Worm (Caenorhabditis elegans) whole organism, mixed stage, embryonic: ENCODE data around the gene mig-39.

Source experiments
- M03D4.4 ChIP-seq: sonication (generic microtip); optimal IDR thresholded peaks from 2 replicates; lab custom pipeline; 2017; ENCODE audit warnings: mild to moderate bottlenecking, missing genetic modification characterization, missing compliant biosample characterization
- bed-3 ChIP-seq: fragments of 200-800 bp; sonication (Bioruptor generic); optimal IDR thresholded peaks from 3 replicates; lab custom pipeline; 2018; ENCODE audit warnings: mild to moderate bottlenecking, missing genetic modification characterization, moderate library complexity, missing compliant biosample characterization
- blmp-1 ChIP-seq: fragments of 150-350 bp; optimal IDR thresholded peaks from 2 replicates; lab custom pipeline; 2014; ENCODE audit warnings: missing biosample characterization, missing genetic modification characterization
- ceh-83 ChIP-seq: fragments of 200-800 bp; sonication (Bioruptor generic); optimal IDR thresholded peaks from 2 replicates; lab custom pipeline; 2018; ENCODE audit warnings: mild to moderate bottlenecking, missing genetic modification characterization, missing compliant biosample characterization
- ces-1 ChIP-seq: fragments of 150-350 bp; optimal IDR thresholded peaks from 2 replicates; lab custom pipeline; 2014; ENCODE audit warnings: missing biosample characterization, missing genetic modification reagents, missing genetic modification characterization
- cnd-1 ChIP-seq: fragments of 200-800 bp; sonication (Bioruptor generic); optimal IDR thresholded peaks from 2 replicates; lab custom pipeline; 2018; ENCODE audit warnings: mild to moderate bottlenecking, missing genetic modification characterization, missing compliant biosample characterization
- drap-1 ChIP-seq: fragments of 200-800 bp; sonication (Bioruptor generic); optimal IDR thresholded peaks from 3 replicates; lab custom pipeline; 2018; ENCODE audit warnings: mild to moderate bottlenecking, missing genetic modification characterization, missing compliant biosample characterization
- elt-1 ChIP-seq: sonication (generic microtip); optimal IDR thresholded peaks from 2 replicates; lab custom pipeline; 2017; ENCODE audit warnings: missing genetic modification characterization, mild to moderate bottlenecking, missing compliant biosample characterization, antibody characterized with exemption, moderate library complexity, borderline replicate concordance; ENCODE audit not compliant: insufficient read depth
- flh-1 ChIP-seq: fragments of 200-800 bp; sonication (Bioruptor generic); optimal IDR thresholded peaks from 2 replicates; lab custom pipeline; 2018; ENCODE audit warnings: mild to moderate bottlenecking, missing genetic modification characterization, moderate library complexity, missing compliant biosample characterization
- ham-2 ChIP-seq: fragments of 200-800 bp; sonication (Bioruptor generic); optimal IDR thresholded peaks from 2 replicates; lab custom pipeline; 2018; ENCODE audit warnings: mild to moderate bottlenecking, missing genetic modification characterization, missing compliant biosample characterization
- hlh-1 ChIP-seq: fragments of 150-350 bp; optimal IDR thresholded peaks from 2 replicates; lab custom pipeline; 2014; ENCODE audit warnings: missing biosample characterization, missing genetic modification reagents, missing genetic modification characterization
- lin-13 ChIP-seq: fragments of 150-350 bp; optimal IDR thresholded peaks from 2 replicates; lab custom pipeline; 2014; ENCODE audit warnings: missing biosample characterization, missing genetic modification characterization
- lin-32 ChIP-seq: fragments of 200-800 bp; sonication (Bioruptor generic); optimal IDR thresholded peaks from 2 replicates; lab custom pipeline; 2018; ENCODE audit warnings: mild to moderate bottlenecking, missing genetic modification characterization, missing compliant biosample characterization
- lsy-2 ChIP-seq: fragments of 150-350 bp; optimal IDR thresholded peaks from 2 replicates; lab custom pipeline; 2014; ENCODE audit warnings: missing biosample characterization, missing genetic modification characterization
- mab-5 ChIP-seq: fragments of 150-350 bp; optimal IDR thresholded peaks from 2 replicates; lab custom pipeline; 2014; ENCODE audit warnings: missing biosample characterization, missing genetic modification characterization
- mep-1 ChIP-seq: fragments of 150-350 bp; optimal IDR thresholded peaks from 2 replicates; lab custom pipeline; 2017; ENCODE audit warnings: missing biosample characterization, missing genetic modification reagents, missing genetic modification characterization, inconsistent platforms
- mls-2 ChIP-seq: sonication (generic microtip); optimal IDR thresholded peaks from 2 replicates; lab custom pipeline; 2016; ENCODE audit warnings: mild to moderate bottlenecking, missing genetic modification characterization, moderate library complexity, missing compliant biosample characterization
- nhr-12 ChIP-seq: fragments of 150-350 bp; optimal IDR thresholded peaks from 2 replicates; lab custom pipeline; 2014; ENCODE audit warnings: missing biosample characterization, missing genetic modification characterization
- nhr-2 ChIP-seq: fragments of 150-350 bp; optimal IDR thresholded peaks from 2 replicates; lab custom pipeline; 2014; ENCODE audit warnings: missing biosample characterization, missing genetic modification characterization
- nhr-237 ChIP-seq: fragments of 150-350 bp; optimal IDR thresholded peaks from 2 replicates; lab custom pipeline; 2014; ENCODE audit warnings: missing biosample characterization, missing genetic modification characterization
- nhr-28 ChIP-seq: fragments of 150-350 bp; optimal IDR thresholded peaks from 2 replicates; lab custom pipeline; 2014; ENCODE audit warnings: missing biosample characterization, missing genetic modification characterization
- nhr-76 ChIP-seq: sonication (generic microtip); optimal IDR thresholded peaks from 2 replicates; lab custom pipeline; 2017; ENCODE audit warnings: missing biosample characterization, missing genetic modification characterization
- pha-4 ChIP-seq: fragments of 150-350 bp; optimal IDR thresholded peaks from 2 replicates; lab custom pipeline; 2018; ENCODE audit warnings: missing biosample characterization, missing genetic modification reagents, missing genetic modification characterization
- sem-2 ChIP-seq: fragments of 200-800 bp; sonication (Bioruptor generic); optimal IDR thresholded peaks from 2 replicates; lab custom pipeline; 2018; ENCODE audit warnings: mild to moderate bottlenecking, missing genetic modification characterization, missing compliant biosample characterization
- snpc-4 ChIP-seq: fragments of 150-350 bp; optimal IDR thresholded peaks from 2 replicates; lab custom pipeline; 2014; ENCODE audit warnings: missing biosample characterization, missing genetic modification characterization
- sptf-1 ChIP-seq: sonication (generic microtip); optimal IDR thresholded peaks from 2 replicates; lab custom pipeline; 2017; ENCODE audit warnings: mild to moderate bottlenecking, missing genetic modification characterization, moderate library complexity, missing compliant biosample characterization
- tbx-8 ChIP-seq: fragments of 200-800 bp; sonication (Bioruptor generic); optimal IDR thresholded peaks from 2 replicates; lab custom pipeline; 2018; ENCODE audit warnings: mild to moderate bottlenecking, missing genetic modification characterization, moderate library complexity, missing compliant biosample characterization
- unc-120 ChIP-seq: sonication (generic microtip); optimal IDR thresholded peaks from 2 replicates; lab custom pipeline; 2017; ENCODE audit warnings: missing genetic modification characterization, missing compliant biosample characterization; ENCODE audit not compliant: poor library complexity, severe bottlenecking
- unc-62 ChIP-seq: fragments of 150-350 bp; optimal IDR thresholded peaks from 2 replicates; lab custom pipeline; 2014; ENCODE audit warnings: missing biosample characterization, missing genetic modification reagents, missing genetic modification characterization
- zip-8 ChIP-seq: fragments of 150-350 bp; optimal IDR thresholded peaks from 2 replicates; lab custom pipeline; 2014; ENCODE audit warnings: missing biosample characterization, missing genetic modification characterization
- ztf-11 ChIP-seq: fragments of 150-350 bp; optimal IDR thresholded peaks from 2 replicates; lab custom pipeline; 2014; ENCODE audit warnings: missing biosample characterization, missing genetic modification characterization

mig-39 gene

DNA sequence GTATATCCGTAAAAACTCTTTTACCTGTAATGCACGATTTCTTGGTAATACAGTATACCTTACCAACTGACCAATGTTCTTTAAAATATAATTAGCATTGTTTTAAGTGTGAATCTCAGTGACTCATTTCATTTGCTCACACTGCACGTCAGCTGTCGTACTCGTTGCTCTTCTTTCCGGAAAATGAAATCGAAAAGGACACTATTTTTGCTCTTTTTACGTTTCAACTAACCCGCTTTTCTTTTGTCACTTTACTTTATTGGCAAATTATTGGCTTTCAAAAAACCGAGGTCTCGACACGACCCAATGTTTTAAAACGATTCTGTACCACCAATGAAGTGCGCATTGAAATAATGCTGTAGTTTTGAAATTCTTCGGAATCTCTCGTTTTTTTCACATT is 13.5 kb downstream of the mig-39 start, which contains the start of gene F42H10.6:
TSS of gene F42H10.6 (minus strand) at position 101 of the 400 bp plus-strand sequence.
- TF ChIP-seq hlh-1: peak; percentile 85
- TF ChIP-seq ham-2 (GFP tag; lab: Kevin White, UChicago): no peak

DNA sequence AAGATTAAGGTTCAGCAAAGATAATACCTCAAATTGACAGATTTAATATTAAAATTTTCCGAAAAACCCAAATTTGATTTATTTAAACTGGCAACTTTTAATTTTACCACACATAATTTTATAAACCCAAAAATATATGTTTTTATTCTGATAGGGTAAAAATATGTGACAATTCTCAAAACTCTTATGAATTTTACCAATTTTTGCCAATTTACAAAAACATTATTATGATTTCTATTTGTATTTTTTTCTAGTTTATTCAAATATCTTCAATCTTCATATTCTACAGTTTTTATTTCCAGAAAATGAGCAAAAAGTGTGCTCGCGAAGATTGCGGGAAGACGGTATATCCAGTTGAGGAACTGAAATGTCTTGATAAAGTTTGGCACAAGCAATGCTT is 17.0 kb downstream of the mig-39 start, which contains the start of gene F42H10.3:
TSS of gene F42H10.3 (plus strand) at position 301 of the 400 bp plus-strand sequence.
- TF ChIP-seq elt-1 (tag; lab: Kevin White, UChicago) (no peak), zip-8 (tag; lab: Kevin White, UChicago) (no peak), sem-2 (GFP tag; lab: Kevin White, UChicago) (no peak), tbx-8 (GFP tag; lab: Kevin White, UChicago) (no peak), nhr-12 (no peak), nhr-2 (no peak), mab-5 (tag; lab: Kevin White, UChicago) (no peak), lin-32 (GFP tag; lab: Kevin White, UChicago) (no peak), blmp-1 (tag; lab: Kevin White, UChicago) (no peak)

ce11 chrIII:8490254-8490653 is 23.4 kb downstream of the mig-39 start, which contains the start of the genes ess-2 and F42H10.2:
Gene ess-2 (minus strand): TSS chrIII:8490352.
Gene F42H10.2 (plus strand): TSS chrIII:8490620.
- TF ChIP-seq ces-1: peak; percentile 23
- TF ChIP-seq M03D4.4 (tag; lab: Kevin White, UChicago): no peak
- TF ChIP-seq lsy-2: peak; percentile 23
- peak; percentile 5 for TF ChIP-seq mep-1
- no peak for TF ChIP-seq ztf-11

DNA sequence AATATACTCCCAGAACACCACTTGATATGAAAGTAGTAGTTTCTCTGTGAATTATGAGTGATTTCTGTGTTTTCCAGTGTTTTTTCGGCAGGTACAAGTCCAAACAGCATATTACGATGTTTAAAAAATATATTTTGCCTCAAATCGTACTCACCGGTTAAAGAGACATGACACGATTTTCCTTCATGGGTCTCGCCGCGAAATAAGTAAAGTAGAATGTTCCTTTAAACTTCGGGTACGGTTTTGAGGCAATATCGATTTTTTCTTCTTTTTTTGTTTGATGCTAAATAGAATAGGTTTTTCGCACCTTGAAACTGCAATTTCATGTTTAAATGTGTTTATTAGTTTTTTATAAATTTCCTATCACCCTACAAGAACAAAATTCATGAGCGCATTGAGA is 25.1 kb downstream of the mig-39 start:
- TF ChIP-seq nhr-76 (no peak), hlh-1 (no peak), snpc-4 (tag; lab: Kevin White, UChicago) (no peak), mab-5 (tag; lab: Kevin White, UChicago) (no peak), lsy-2 (no peak), flh-1 (no peak), nhr-237 (tag; lab: Kevin White, UChicago) (no peak), mep-1 (no peak), cnd-1 (no peak), nhr-28 (tag; lab: Kevin White, UChicago) (no peak), unc-62 (GFP tag; lab: Kevin White, UChicago) (no peak), drap-1 (GFP tag; lab: Kevin White, UChicago) (no peak), unc-120 (tag; lab: Kevin White, UChicago) (no peak), lin-13 (tag; lab: Kevin White, UChicago) (no peak), zip-8 (tag; lab: Kevin White, UChicago) (no peak), ces-1 (no peak), bed-3 (GFP tag; lab: Kevin White, UChicago) (no peak), ztf-11 (no peak)

DNA sequence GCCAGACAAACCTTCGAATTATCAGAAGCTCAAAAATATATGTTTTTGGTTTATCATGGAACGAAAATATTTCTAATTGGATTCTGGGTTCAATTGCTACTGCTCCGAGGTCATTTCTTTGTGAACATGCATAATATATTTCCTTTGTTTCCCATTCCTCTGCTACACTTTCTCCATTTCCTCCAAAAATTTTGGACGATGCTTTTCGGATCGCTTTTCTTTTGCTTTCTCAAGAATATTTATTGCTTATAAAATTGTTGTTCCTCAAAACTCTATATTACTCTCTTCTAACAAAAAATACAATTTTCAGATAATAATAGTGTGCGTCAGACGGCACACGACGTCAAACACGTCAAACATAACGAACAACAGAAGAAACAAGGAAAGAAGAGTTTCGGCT is 27.9 kb downstream of the mig-39 start, which contains the start of gene pac-1:
TSS of gene pac-1 (plus strand) at position 301 of the 400 bp plus-strand sequence.
- TF ChIP-seq mab-5 (tag; lab: Kevin White, UChicago) (no peak), elt-1 (tag; lab: Kevin White, UChicago) (no peak), lin-32 (GFP tag; lab: Kevin White, UChicago) (no peak), nhr-237 (tag; lab: Kevin White, UChicago) (no peak), sem-2 (GFP tag; lab: Kevin White, UChicago) (no peak), mls-2 (tag; lab: Kevin White, UChicago) (no peak), nhr-12 (no peak), ham-2 (GFP tag; lab: Kevin White, UChicago) (no peak), zip-8 (tag; lab: Kevin White, UChicago) (no peak), lin-13 (tag; lab: Kevin White, UChicago) (no peak), nhr-2 (no peak)

DNA sequence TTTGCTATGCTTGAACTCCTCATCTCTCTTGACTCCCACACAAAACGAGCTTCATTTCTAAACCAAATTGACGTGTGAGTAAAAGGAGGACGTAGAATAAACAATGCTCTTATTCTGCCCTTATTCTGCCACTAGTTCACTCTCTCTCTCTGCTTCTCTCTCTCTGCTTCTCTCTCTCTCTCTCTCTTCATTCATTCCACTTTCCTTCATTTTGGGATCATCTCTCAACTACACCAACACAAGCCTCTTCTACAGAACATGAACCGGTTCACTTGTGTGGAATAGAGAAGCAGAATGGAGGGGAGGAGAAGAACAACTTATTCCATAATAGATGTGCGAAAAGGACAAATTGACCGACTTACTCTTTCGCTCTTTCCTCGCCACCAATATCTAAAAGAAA is 36.5 kb downstream of the mig-39 start:
- TF ChIP-seq nhr-76 (no peak), lsy-2 (no peak), hlh-1 (no peak), ceh-83 (GFP tag; lab: Kevin White, UChicago) (no peak), snpc-4 (tag; lab: Kevin White, UChicago) (no peak), zip-8 (tag; lab: Kevin White, UChicago) (no peak), bed-3 (GFP tag; lab: Kevin White, UChicago) (no peak), ces-1 (no peak), pha-4 (tag; lab: Kevin White, UChicago) (no peak), ztf-11 (no peak), M03D4.4 (tag; lab: Kevin White, UChicago) (no peak), sptf-1 (tag; lab: Kevin White, UChicago) (no peak), tbx-8 (GFP tag; lab: Kevin White, UChicago) (no peak), nhr-237 (tag; lab: Kevin White, UChicago) (no peak), mep-1 (no peak), nhr-2 (no peak), lin-32 (GFP tag; lab: Kevin White, UChicago) (no peak), elt-1 (tag; lab: Kevin White, UChicago) (no peak), mab-5 (tag; lab: Kevin White, UChicago) (no peak), blmp-1 (tag; lab: Kevin White, UChicago) (no peak)
